Worm (Caenorhabditis elegans) whole organism, late embryonic: Measurements from ENCODE around the gene F53E2.2.

Experiments used
- ceh-2 ChIP-seq: sonication (generic microtip); optimal IDR thresholded peaks from 2 replicates; lab custom pipeline; 2016; ENCODE audit warnings: missing genotype, missing genetic modification characterization, missing compliant biosample characterization
- ceh-9 ChIP-seq: sonication (generic microtip); optimal IDR thresholded peaks from 2 replicates; lab custom pipeline; 2016; ENCODE audit warnings: mild to moderate bottlenecking, missing genetic modification characterization, inconsistent platforms, missing compliant biosample characterization
- elt-2 ChIP-seq: sonication (generic microtip); optimal IDR thresholded peaks from 2 replicates; lab custom pipeline; 2016; ENCODE audit warnings: missing genetic modification reagents, missing genetic modification characterization, missing compliant biosample characterization
- ets-4 ChIP-seq: sonication (generic microtip); optimal IDR thresholded peaks from 2 replicates; lab custom pipeline; 2016; ENCODE audit warnings: missing genetic modification characterization, missing compliant biosample characterization
- pha-4 ChIP-seq: fragments of 150-350 bp; optimal IDR thresholded peaks from 2 replicates; lab custom pipeline; 2018; ENCODE audit warnings: missing biosample characterization, missing genetic modification reagents, missing genetic modification characterization
- tbx-2 ChIP-seq: sonication (generic microtip); optimal IDR thresholded peaks from 2 replicates; lab custom pipeline; 2016; ENCODE audit warnings: missing genetic modification characterization, missing compliant biosample characterization
- unc-42 ChIP-seq: sonication (generic microtip); optimal IDR thresholded peaks from 2 replicates; lab custom pipeline; 2016; ENCODE audit warnings: missing genotype, missing genetic modification characterization, missing compliant biosample characterization
- zip-5 ChIP-seq: sonication (generic microtip); optimal IDR thresholded peaks from 2 replicates; lab custom pipeline; 2016; ENCODE audit warnings: missing genetic modification characterization, missing compliant biosample characterization

DNA sequence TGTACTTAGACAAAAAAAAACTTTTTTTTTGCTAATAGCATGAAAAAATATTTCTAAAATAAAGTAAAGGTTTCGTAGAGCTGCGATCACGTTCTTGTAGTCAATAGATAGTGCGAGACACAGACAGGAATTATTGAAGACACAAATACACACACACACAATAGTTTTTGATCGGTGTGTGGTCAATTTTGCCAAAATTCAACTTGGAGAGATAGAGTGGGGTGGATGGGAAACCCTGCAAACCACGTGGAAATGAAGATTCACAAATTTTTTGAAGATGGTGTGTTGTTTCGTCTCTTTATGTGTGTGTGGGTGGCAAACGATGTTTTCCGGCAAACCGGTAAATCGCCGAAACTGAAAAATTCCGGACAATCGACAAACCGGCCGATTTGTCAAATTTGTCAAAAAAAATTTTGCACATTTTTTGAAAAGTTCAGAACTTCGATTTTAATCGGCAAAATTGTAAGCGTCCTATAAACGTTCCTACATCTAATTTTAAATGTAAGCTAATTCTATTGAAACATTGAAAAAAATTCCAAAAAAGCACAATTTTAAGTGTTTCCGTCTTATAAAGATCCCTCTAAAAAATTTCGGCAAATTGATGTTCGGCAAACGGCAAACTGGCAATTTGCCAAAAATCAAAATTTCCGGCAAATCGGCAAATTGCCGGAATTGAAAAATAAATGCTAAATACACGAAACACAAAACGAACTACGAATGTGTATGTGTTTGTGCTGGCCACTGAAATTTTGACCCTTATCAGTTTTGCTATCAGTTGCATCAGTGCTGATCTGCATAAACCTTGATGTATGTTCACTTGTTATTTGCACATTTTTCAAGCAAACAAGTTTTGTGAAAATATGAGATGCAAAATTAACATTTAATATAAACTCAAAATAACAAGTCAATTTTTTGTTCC is 42.1 kb upstream of the F53E2.2 start:
- TF ChIP-seq zip-5 (tag; lab: Kevin White, UChicago): no peak
- TF ChIP-seq ceh-9 (tag; lab: Kevin White, UChicago): no peak
- no peak for TF ChIP-seq pha-4 (tag; lab: Kevin White, UChicago)
- TF ChIP-seq ceh-2 (tag; lab: Kevin White, UChicago): no peak
- TF ChIP-seq tbx-2 (tag; lab: Kevin White, UChicago): no peak
- TF ChIP-seq ets-4 (tag; lab: Kevin White, UChicago): no peak
- no peak for TF ChIP-seq unc-42 (tag; lab: Kevin White, UChicago)
- TF ChIP-seq elt-2 (tag; lab: Kevin White, UChicago): peak; percentile 75
